ENCODE assay signal across 4 worm cellular contexts in genomic region chrIII:1833984-1834563, ce11.
TF ChIP-seq lines count a peak whose summit lies in the region.

rexd-1 (plus strand) TSS chrIII:1834513.

TF ChIP-seq in whole organism, L3 larva, 47 proteins besides CTCF, POLR2A, EP300 and RAD21:
- TF ChIP-seq pqm-1 (tag; optimal IDR thresholded peaks at IDR 0.05; lab: Kevin White, UChicago) (peak; percentile 4), lin-15B (tag; optimal IDR thresholded peaks at IDR 0.05; lab: Kevin White, UChicago) (no peak), nhr-76 (tag; optimal IDR thresholded peaks at IDR 0.05; lab: Kevin White, UChicago) (no peak), ceh-28 (tag; optimal IDR thresholded peaks at IDR 0.05; lab: Kevin White, UChicago) (peak; percentile 98), mdl-1 (tag; optimal IDR thresholded peaks at IDR 0.05; lab: Kevin White, UChicago) (no peak)
TF ChIP-seq in whole organism, L3 larva: peak in this region for 2.

TF ChIP-seq in whole organism, L4 larva, 104 proteins besides CTCF, POLR2A, EP300 and RAD21:
- TF ChIP-seq ztf-7 (tag; optimal IDR thresholded peaks at IDR 0.05; lab: Kevin White, UChicago): no peak
- no peak for TF ChIP-seq mxl-3 (GFP tag; optimal IDR thresholded peaks at IDR 0.05; lab: Kevin White, UChicago)
- TF ChIP-seq ceh-28 (tag; optimal IDR thresholded peaks at IDR 0.05; lab: Kevin White, UChicago): peak; percentile 93

TF ChIP-seq in whole organism, late embryonic, 69 proteins besides CTCF, POLR2A, EP300 and RAD21:
- TF ChIP-seq ceh-48 (tag; optimal IDR thresholded peaks at IDR 0.05; lab: Kevin White, UChicago) (peak; percentile 82), C08G9.2 (tag; optimal IDR thresholded peaks at IDR 0.05; lab: Kevin White, UChicago) (no peak)

TF ChIP-seq in whole organism, midembryonic, 9 proteins besides CTCF, POLR2A, EP300 and RAD21:
- TF ChIP-seq med-1 (GFP tag; optimal IDR thresholded peaks at IDR 0.05; lab: Kevin White, UChicago; ENCODE audit: insufficient read depth): no peak
- peak; percentile 84; the same call in 1 of the 2 replicates for TF ChIP-seq T22C8.4 (GFP tag; IDR thresholded peaks at IDR 0.05; lab: Robert Waterston, UW)
TF ChIP-seq in whole organism, midembryonic: peak in this region for 1.
